Fruit fly (Drosophila melanogaster): Measurements from ENCODE around the gene CG43362.

CG43362 gene

dm6 chr2L:18328737-18329136 lies 37.5 kb upstream of the CG43362 start (continued):
- TF ChIP-seq chm (GFP tag; IDR thresholded peaks at IDR 0.05): no peak
- no peak for TF ChIP-seq wor (GFP tag; IDR thresholded peaks at IDR 0.05)
- no peak for TF ChIP-seq CG6689 (GFP tag; IDR thresholded peaks at IDR 0.05)
- no peak for TF ChIP-seq z (GFP tag; IDR thresholded peaks at IDR 0.05)
- TF ChIP-seq CG9727 (GFP tag; optimal IDR thresholded peaks at IDR 0.05): no peak
- peak; percentile 14 for TF ChIP-seq CG12942 (GFP tag; optimal IDR thresholded peaks at IDR 0.05)
- no peak for TF ChIP-seq ewg (GFP tag; optimal IDR thresholded peaks at IDR 0.05)
- TF ChIP-seq CG9817 (tag; optimal IDR thresholded peaks at IDR 0.05): no peak
- TF ChIP-seq CG9437 (GFP tag; optimal IDR thresholded peaks at IDR 0.05): no peak
- no peak for TF ChIP-seq nau (GFP tag; optimal IDR thresholded peaks at IDR 0.05)
- no peak for TF ChIP-seq CG13624 (GFP tag; optimal IDR thresholded peaks at IDR 0.05)
- no peak for TF ChIP-seq H2.0 (GFP tag; IDR thresholded peaks at IDR 0.05)
- TF ChIP-seq cad (GFP tag; optimal IDR thresholded peaks at IDR 0.05): no peak
- TF ChIP-seq Dip3 (GFP tag; optimal IDR thresholded peaks at IDR 0.05): peak; percentile 14
- peak; percentile 33 for TF ChIP-seq CG12071 (GFP tag; optimal IDR thresholded peaks at IDR 0.05)
- peak; percentile 78 for TF ChIP-seq Med (GFP tag)
- TF ChIP-seq sisA (GFP tag; IDR thresholded peaks at IDR 0.05): peak; percentile 59; the same call in 1 of the 2 replicates
- TF ChIP-seq CG6272 (GFP tag; IDR thresholded peaks at IDR 0.05): 0 out of 2 replicates have a peak, but pooled peaks have one; percentile 33
- no peak for TF ChIP-seq cas (GFP tag; IDR thresholded peaks at IDR 0.05)
- peak; percentile 62 for TF ChIP-seq tgo (GFP tag; IDR thresholded peaks at IDR 0.05)
- TF ChIP-seq GATAe (GFP tag; conservative IDR thresholded peaks at IDR 0.05): no peak
- no peak for TF ChIP-seq CG7928 (GFP tag; optimal IDR thresholded peaks at IDR 0.05)
- TF ChIP-seq CG7271 (tag; optimal IDR thresholded peaks at IDR 0.05): no peak
- TF ChIP-seq Doc2 (GFP tag; IDR thresholded peaks at IDR 0.05): no peak
- no peak for TF ChIP-seq twi (tag; optimal IDR thresholded peaks at IDR 0.05)
- TF ChIP-seq CG3838 (GFP tag; optimal IDR thresholded peaks at IDR 0.05): no peak
- TF ChIP-seq otp (GFP tag; IDR thresholded peaks at IDR 0.05): no peak
- TF ChIP-seq grau (tag; optimal IDR thresholded peaks at IDR 0.05): peak; percentile 40
- peak in 1 of 2 experiments; percentile 30 for TF ChIP-seq eve (GFP tag; optimal IDR thresholded peaks at IDR 0.05)
- TF ChIP-seq amos (GFP tag; IDR thresholded peaks at IDR 0.05; ENCODE audit: partially characterized antibody): no peak
- no peak for TF ChIP-seq CrebB (tag; optimal IDR thresholded peaks at IDR 0.05)
- peak; percentile 44 for TF ChIP-seq CG7786 (GFP tag; optimal IDR thresholded peaks at IDR 0.05)
- no peak for TF ChIP-seq CG6765 (GFP tag; optimal IDR thresholded peaks at IDR 0.05)
- peak; percentile 15 for TF ChIP-seq pum (GFP tag; optimal IDR thresholded peaks at IDR 0.05)
- TF ChIP-seq Hr78 (GFP tag; optimal IDR thresholded peaks at IDR 0.05): no peak
- no peak for TF ChIP-seq CG10431 (GFP tag; optimal IDR thresholded peaks at IDR 0.05)
- TF ChIP-seq eyg (GFP tag; optimal IDR thresholded peaks at IDR 0.05): no peak
- TF ChIP-seq CG15269 (tag; optimal IDR thresholded peaks at IDR 0.05): no peak
- no peak for TF ChIP-seq aop (GFP tag; IDR thresholded peaks at IDR 0.05)
- peak; percentile 59 for TF ChIP-seq ind (GFP tag; optimal IDR thresholded peaks at IDR 0.05)
- peak; percentile 80 for TF ChIP-seq CG1603 (tag; optimal IDR thresholded peaks at IDR 0.05)
- no peak for TF ChIP-seq Jarid2 (GFP tag; optimal IDR thresholded peaks at IDR 0.05)
- TF ChIP-seq CG10543 (GFP tag; optimal IDR thresholded peaks at IDR 0.05): no peak
- no peak for TF ChIP-seq CG6175 (GFP tag; IDR thresholded peaks at IDR 0.05)
- TF ChIP-seq ap (GFP tag; IDR thresholded peaks at IDR 0.05): peak; percentile 46; the same call in 1 of the 2 replicates
- no peak for TF ChIP-seq CG1792 (GFP tag; optimal IDR thresholded peaks at IDR 0.05)
- no peak for TF ChIP-seq Dbx (GFP tag; IDR thresholded peaks at IDR 0.05)
- TF ChIP-seq CG11398 (GFP tag; optimal IDR thresholded peaks at IDR 0.05): peak; percentile 4
- TF ChIP-seq CG12744 (GFP tag; optimal IDR thresholded peaks at IDR 0.05): no peak
- TF ChIP-seq nerfin-2 (GFP tag; IDR thresholded peaks at IDR 0.05; ENCODE audit: partially characterized antibody): no peak
- 0 out of 2 replicates have a peak, but pooled peaks have one; percentile 43 for TF ChIP-seq Awh (GFP tag; IDR thresholded peaks at IDR 0.05)
- no peak for TF ChIP-seq danr (GFP tag; IDR thresholded peaks at IDR 0.05)
